Fruit fly (Drosophila melanogaster) whole organism, embryonic: Measurements from ENCODE around the gene Dph3.

Source experiments
- ATbp ChIP-seq: fragments of 200-800 bp; sonication (Bioruptor generic); optimal IDR thresholded peaks from 2 replicates; lab custom pipeline; 2017; ENCODE audit warnings: missing biosample characterization, mild to moderate bottlenecking, missing genetic modification characterization, missing genetic modification reagents
- Atf-2 ChIP-seq: fragments of 200-800 bp; sonication (Bioruptor generic); optimal IDR thresholded peaks from 2 replicates; lab custom pipeline; 2016; ENCODE audit warnings: missing biosample characterization, missing genetic modification characterization
- CG13287 ChIP-seq: fragments of 200-800 bp; sonication (Bioruptor generic); IDR thresholded peaks from 2 replicates; pipeline ENCODE4 v1.3.6; 2022; ENCODE audit warnings: missing biosample characterization, missing genetic modification characterization; ENCODE audit not compliant: partially characterized antibody
- CG13296 ChIP-seq: fragments of 200-800 bp; sonication (Bioruptor generic); optimal IDR thresholded peaks from 3 replicates; lab custom pipeline; 2018; ENCODE audit warnings: missing biosample characterization, mild to moderate bottlenecking, missing genetic modification characterization
- CG17568 ChIP-seq: fragments of 200-800 bp; sonication (Bioruptor generic); optimal IDR thresholded peaks from 2 replicates; lab custom pipeline; 2018; ENCODE audit warnings: missing biosample characterization, mild to moderate bottlenecking, missing genetic modification characterization, moderate library complexity
- CG2678 ChIP-seq: fragments of 200-800 bp; sonication (Bioruptor generic); optimal IDR thresholded peaks from 3 replicates; lab custom pipeline; 2019; ENCODE audit warnings: missing biosample characterization, mild to moderate bottlenecking, missing genetic modification characterization, moderate library complexity
- CG32772 ChIP-seq: fragments of 200-800 bp; sonication (Bioruptor generic); IDR thresholded peaks from 2 replicates; pipeline ENCODE4 v1.3.6; 2022; ENCODE audit warnings: missing biosample characterization, missing genetic modification characterization
- CG3407 ChIP-seq: fragments of 200-800 bp; sonication (Bioruptor generic); optimal IDR thresholded peaks from 2 replicates; lab custom pipeline; 2018; ENCODE audit warnings: missing biosample characterization, mild to moderate bottlenecking, missing genetic modification characterization
- CG42726 ChIP-seq: fragments of 200-800 bp; sonication (Bioruptor generic); IDR thresholded peaks from 2 replicates; pipeline ENCODE4 v1.3.6; 2022; ENCODE audit warnings: missing biosample characterization, missing genetic modification characterization; ENCODE audit not compliant: partially characterized antibody
- CG4404 ChIP-seq: fragments of 200-800 bp; sonication (Bioruptor generic); IDR thresholded peaks from 2 replicates; pipeline ENCODE4 v1.3.6; 2022; ENCODE audit warnings: missing biosample characterization, missing genetic modification characterization
- CG6175 ChIP-seq: fragments of 200-800 bp; sonication (Bioruptor generic); IDR thresholded peaks from 3 replicates; pipeline ENCODE4 v1.3.6; 2022; ENCODE audit warnings: missing biosample characterization, missing genetic modification characterization
- CG6791 ChIP-seq: fragments of 200-800 bp; sonication (Bioruptor generic); IDR thresholded peaks from 3 replicates; pipeline ENCODE4 v1.3.6; 2022; ENCODE audit warnings: missing biosample characterization, missing genetic modification characterization; ENCODE audit not compliant: partially characterized antibody
- CG7271 ChIP-seq: fragments of 200-800 bp; sonication (Bioruptor generic); optimal IDR thresholded peaks from 2 replicates; lab custom pipeline; 2018; ENCODE audit warnings: missing biosample characterization, mild to moderate bottlenecking, missing genetic modification characterization, moderate library complexity
- CG7987 ChIP-seq: fragments of 200-800 bp; sonication (Bioruptor generic); optimal IDR thresholded peaks from 2 replicates; lab custom pipeline; 2018; ENCODE audit warnings: missing biosample characterization, mild to moderate bottlenecking, missing genetic modification characterization, moderate library complexity
- CG8281 ChIP-seq: fragments of 200-800 bp; sonication (Bioruptor generic); optimal IDR thresholded peaks from 2 replicates; lab custom pipeline; 2018; ENCODE audit warnings: missing biosample characterization, mild to moderate bottlenecking, missing genetic modification characterization, moderate library complexity
- CG9876 ChIP-seq: fragments of 200-800 bp; sonication (Bioruptor generic); optimal IDR thresholded peaks from 2 replicates; lab custom pipeline; 2016; ENCODE audit warnings: missing biosample characterization, missing genetic modification characterization
- CHES-1-like ChIP-seq: fragments of 200-800 bp; sonication (Bioruptor generic); optimal IDR thresholded peaks from 2 replicates; lab custom pipeline; 2016; ENCODE audit warnings: missing biosample characterization, missing genetic modification characterization
- Chrac-16 ChIP-seq: fragments of 200-800 bp; sonication (Bioruptor generic); optimal IDR thresholded peaks from 3 replicates; lab custom pipeline; 2016; ENCODE audit warnings: missing biosample characterization, missing genetic modification characterization
- E2f2 ChIP-seq: fragments of 200-800 bp; sonication (Bioruptor generic); IDR thresholded peaks from 2 replicates; pipeline ENCODE4 v1.3.6; 2022; ENCODE audit warnings: missing biosample characterization, missing genetic modification characterization
- ERR ChIP-seq: fragments of 200-800 bp; sonication (Bioruptor generic); optimal IDR thresholded peaks from 2 replicates; lab custom pipeline; 2016; ENCODE audit warnings: missing biosample characterization, missing genetic modification characterization
- HHEX ChIP-seq: fragments of 200-800 bp; sonication (Bioruptor generic); optimal IDR thresholded peaks from 3 replicates; lab custom pipeline; 2017; ENCODE audit warnings: missing biosample characterization, mild to moderate bottlenecking, missing genetic modification characterization, missing genetic modification reagents
- HLH54F ChIP-seq: fragments of 200-800 bp; sonication (Bioruptor generic); optimal IDR thresholded peaks from 3 replicates; lab custom pipeline; 2016; ENCODE audit warnings: missing biosample characterization, missing genetic modification characterization
- Hey ChIP-seq: fragments of 200-800 bp; sonication (Bioruptor generic); optimal IDR thresholded peaks from 3 replicates; lab custom pipeline; 2018; ENCODE audit warnings: missing biosample characterization, mild to moderate bottlenecking, missing genetic modification characterization
- Hr3 ChIP-seq: fragments of 200-800 bp; sonication (Bioruptor generic); optimal IDR thresholded peaks from 3 replicates; lab custom pipeline; 2016; ENCODE audit warnings: missing biosample characterization, missing genetic modification characterization
- Hsf ChIP-seq: fragments of 200-800 bp; sonication (Bioruptor generic); optimal IDR thresholded peaks from 3 replicates; lab custom pipeline; 2016; ENCODE audit warnings: missing biosample characterization, missing genetic modification characterization
- Jarid2 ChIP-seq: fragments of 200-800 bp; sonication (Bioruptor generic); optimal IDR thresholded peaks from 3 replicates; lab custom pipeline; 2017; ENCODE audit warnings: mild to moderate bottlenecking, missing biosample characterization, missing genetic modification reagents, missing genetic modification characterization
- MTF-1 ChIP-seq: fragments of 200-800 bp; sonication (Bioruptor generic); optimal IDR thresholded peaks from 2 replicates; lab custom pipeline; 2018; ENCODE audit warnings: missing biosample characterization, mild to moderate bottlenecking, missing genetic modification characterization, borderline replicate concordance
- Oli ChIP-seq: fragments of 200-800 bp; sonication (Bioruptor generic); optimal IDR thresholded peaks from 2 replicates; lab custom pipeline; 2018; ENCODE audit warnings: missing biosample characterization, mild to moderate bottlenecking, missing genetic modification characterization, moderate library complexity
- Sox102F ChIP-seq: fragments of 200-800 bp; sonication (Bioruptor generic); optimal IDR thresholded peaks from 2 replicates; lab custom pipeline; 2018; ENCODE audit warnings: missing biosample characterization, mild to moderate bottlenecking, missing genetic modification characterization, moderate library complexity
- bbx ChIP-seq: fragments of 200-800 bp; sonication (Bioruptor generic); IDR thresholded peaks from 2 replicates; pipeline ENCODE4 v1.3.6; 2022; ENCODE audit warnings: missing biosample characterization, missing genetic modification characterization; ENCODE audit not compliant: partially characterized antibody
- bcd ChIP-seq: fragments of 200-800 bp; sonication (Bioruptor generic); optimal IDR thresholded peaks from 2 replicates; lab custom pipeline; 2017; ENCODE audit warnings: missing biosample characterization, mild to moderate bottlenecking, missing genetic modification characterization
- br ChIP-seq: fragments of >200 bp; optimal IDR thresholded peaks from 2 replicates; lab custom pipeline; 2017
- cg ChIP-seq: fragments of 200-800 bp; sonication (Bioruptor generic); optimal IDR thresholded peaks from 3 replicates; lab custom pipeline; 2019; ENCODE audit warnings: missing biosample characterization, mild to moderate bottlenecking, missing genetic modification characterization, moderate library complexity
- crc ChIP-seq: fragments of 200-800 bp; sonication (Bioruptor generic); optimal IDR thresholded peaks from 2 replicates; lab custom pipeline; 2016; ENCODE audit warnings: missing biosample characterization, missing genetic modification characterization
- danr ChIP-seq: fragments of 200-800 bp; sonication (Bioruptor generic); IDR thresholded peaks from 2 replicates; pipeline ENCODE4 v1.3.6; 2022; ENCODE audit warnings: missing biosample characterization, missing genetic modification characterization
- dysf ChIP-seq: fragments of 200-800 bp; sonication (Bioruptor generic); IDR thresholded peaks from 3 replicates; pipeline ENCODE4 v1.3.6; 2022; ENCODE audit warnings: missing biosample characterization, missing genetic modification characterization
- exex ChIP-seq: fragments of 200-800 bp; sonication (Bioruptor generic); optimal IDR thresholded peaks from 4 replicates; lab custom pipeline; 2018; ENCODE audit warnings: missing biosample characterization, mild to moderate bottlenecking, missing genetic modification characterization, moderate library complexity
- eyg ChIP-seq: fragments of 200-800 bp; sonication (Bioruptor generic); optimal IDR thresholded peaks from 3 replicates; lab custom pipeline; 2016; ENCODE audit warnings: missing biosample characterization, missing genetic modification characterization
- lola ChIP-seq, 3 experiments: fragments of >200 bp in 2 of 3; fragments of 200-800 bp in 1 of 3; sonication (Bioruptor generic) in 1 of 3; optimal IDR thresholded peaks; 2 replicates each; lab custom pipeline; 2017 to 2019; ENCODE audit warnings: missing biosample characterization in 3 of 3, missing genetic modification characterization in 3 of 3, mild to moderate bottlenecking in 1 of 3, moderate library complexity in 1 of 3
- nerfin-2 ChIP-seq: fragments of 200-800 bp; sonication (Bioruptor generic); IDR thresholded peaks from 2 replicates; pipeline ENCODE4 v1.3.6; 2022; ENCODE audit warnings: missing biosample characterization, missing genetic modification characterization; ENCODE audit not compliant: partially characterized antibody
- otp ChIP-seq: fragments of 200-800 bp; sonication (Bioruptor generic); IDR thresholded peaks from 3 replicates; pipeline ENCODE4, ENCODE4 v1.3.6; 2022; ENCODE audit warnings: missing biosample characterization, missing genetic modification characterization
- pfk ChIP-seq: fragments of 200-800 bp; sonication (Bioruptor generic); optimal IDR thresholded peaks from 2 replicates; lab custom pipeline; 2018; ENCODE audit warnings: missing biosample characterization, mild to moderate bottlenecking, missing genetic modification characterization, moderate library complexity
- ranshi ChIP-seq: fragments of 200-800 bp; sonication (Bioruptor generic); IDR thresholded peaks from 2 replicates; pipeline ENCODE4 v1.3.6; 2022; ENCODE audit warnings: missing biosample characterization, missing genetic modification characterization
- run ChIP-seq: fragments of 200-800 bp; sonication (Bioruptor generic); optimal IDR thresholded peaks from 3 replicates; lab custom pipeline; 2018; ENCODE audit warnings: missing biosample characterization, mild to moderate bottlenecking, missing genetic modification characterization
- scrt ChIP-seq: fragments of 200-800 bp; sonication (Bioruptor generic); optimal IDR thresholded peaks from 2 replicates; lab custom pipeline; 2018; ENCODE audit warnings: missing biosample characterization, mild to moderate bottlenecking, missing genetic modification characterization, moderate library complexity
- seq ChIP-seq: fragments of 200-800 bp; sonication (Bioruptor generic); IDR thresholded peaks from 2 replicates; pipeline ENCODE4 v1.3.6; 2022; ENCODE audit warnings: missing biosample characterization, missing genetic modification characterization
- stwl ChIP-seq: fragments of 200-800 bp; sonication (Bioruptor generic); optimal IDR thresholded peaks from 3 replicates; lab custom pipeline; 2018; ENCODE audit warnings: missing biosample characterization, mild to moderate bottlenecking, missing genetic modification characterization, moderate library complexity
- tgo ChIP-seq: fragments of 200-800 bp; sonication (Bioruptor generic); IDR thresholded peaks from 3 replicates; pipeline ENCODE4 v1.3.6; 2022; ENCODE audit warnings: missing biosample characterization, missing genetic modification characterization
- wek ChIP-seq: fragments of 200-800 bp; sonication (Bioruptor generic); optimal IDR thresholded peaks from 3 replicates; lab custom pipeline; 2018; ENCODE audit warnings: missing biosample characterization, mild to moderate bottlenecking, missing genetic modification characterization, moderate library complexity

Dph3 gene

dm6 chr3R:11216156-11216630, 15.5 kb upstream of the Dph3 start, which contains the start of the genes RpS25 and CG4820:
Gene RpS25, minus strand, starts transcription at chr3R:11216287.
Gene CG4820, plus strand, starts transcription at chr3R:11216535.
- TF ChIP-seq ATbp (GFP tag; lab: Kevin White, UChicago) (peak; percentile 87), crc (GFP tag; lab: Kevin White, UChicago) (peak; percentile 88), seq (GFP tag; lab: Robert Waterston, UW) (peak; percentile 77; the same call in 1 of the 2 replicates), E2f2 (GFP tag; lab: Robert Waterston, UW) (peak; percentile 80), CG2678 (peak; percentile 85), Hsf (GFP tag; lab: Kevin White, UChicago) (peak; percentile 92), MTF-1 (GFP tag; lab: Kevin White, UChicago) (peak; percentile 96), CG4404 (GFP tag; lab: Robert Waterston, UW) (peak; percentile 35; the same call in 1 of the 2 replicates), Sox102F (GFP tag; lab: Kevin White, UChicago) (peak; percentile 72), scrt (peak; percentile 87), tgo (peak; percentile 88), CG3407 (GFP tag; lab: Kevin White, UChicago) (peak; percentile 87), danr (GFP tag; lab: Robert Waterston, UW) (peak; percentile 58; the same call in 1 of the 2 replicates), Jarid2 (GFP tag; lab: Kevin White, UChicago) (peak; percentile 75), CG9876 (peak; percentile 92), CG6175 (GFP tag; lab: Robert Waterston, UW) (peak; percentile 84), CG7271 (tag; lab: Kevin White, UChicago) (peak; percentile 97), br (lab: Kevin White, UChicago) (no peak), eyg (peak; percentile 94), bcd (GFP tag; lab: Kevin White, UChicago) (peak; percentile 96), HLH54F (peak; percentile 84), ERR (peak; percentile 77), stwl (tag; lab: Kevin White, UChicago) (peak; percentile 88), CG42726 (peak; percentile 69), CHES-1-like (GFP tag; lab: Kevin White, UChicago) (peak; percentile 94), CG13287 (GFP tag; lab: Robert Waterston, UW) (peak; percentile 91), run (peak; percentile 84), otp (GFP tag; lab: Robert Waterston, UW) (peak; percentile 90), lola (GFP tag; optimal IDR thresholded peaks at IDR 0.05; lab: Kevin White, UChicago) (peak in 1 of 3 experiments; percentile 76), CG32772 (GFP tag; lab: Robert Waterston, UW) (peak; percentile 79), CG6791 (GFP tag; lab: Robert Waterston, UW) (peak; percentile 80), Oli (peak; percentile 82), Hey (peak; percentile 85), CG17568 (peak; percentile 93), nerfin-2 (peak; percentile 72), ranshi (peak; percentile 78), Hr3 (peak; percentile 71), bbx (peak; percentile 70), Chrac-16 (GFP tag; lab: Kevin White, UChicago) (peak; percentile 58), CG13296 (GFP tag; lab: Kevin White, UChicago) (peak; percentile 95), exex (tag; lab: Kevin White, UChicago) (peak; percentile 69), HHEX (GFP tag; lab: Kevin White, UChicago) (peak; percentile 95), CG7987 (GFP tag; lab: Kevin White, UChicago) (peak; percentile 98), dysf (GFP tag; lab: Robert Waterston, UW) (peak; percentile 86), wek (GFP tag; lab: Kevin White, UChicago) (peak; percentile 92), CG8281 (tag; lab: Kevin White, UChicago) (peak; percentile 72), cg (GFP tag; lab: Kevin White, UChicago) (no peak), pfk (GFP tag; lab: Kevin White, UChicago) (peak; percentile 84), Atf-2 (GFP tag; lab: Kevin White, UChicago) (peak; percentile 89)
